Fruit fly (Drosophila melanogaster): ENCODE measurements around the gene toy.

- TF ChIP-seq sv (GFP tag; optimal IDR thresholded peaks at IDR 0.05) = no peak
- TF ChIP-seq sage (GFP tag; optimal IDR thresholded peaks at IDR 0.05) = no peak
- TF ChIP-seq h (GFP tag; optimal IDR thresholded peaks at IDR 0.05) = no peak
- no peak for TF ChIP-seq CrebA (GFP tag; optimal IDR thresholded peaks at IDR 0.05; ENCODE audit: borderline replicate concordance)
- no peak for TF ChIP-seq psq (GFP tag; optimal IDR thresholded peaks at IDR 0.05)
- no peak for TF ChIP-seq rgr (GFP tag; optimal IDR thresholded peaks at IDR 0.05)
- TF ChIP-seq dmrt93B (GFP tag; optimal IDR thresholded peaks at IDR 0.05) = no peak
- no peak for TF ChIP-seq br (GFP tag; optimal IDR thresholded peaks at IDR 0.05)
Measured at dm6 chr4:1032610-1033297, 43.2 kb downstream of the toy start.

All from whole organism, wandering third instar larva.